Worm (Caenorhabditis elegans) whole organism, young adult: ENCODE results near the gene fbxb-79.

Experiments used
- B0019.2 ChIP-seq: fragments of 200-800 bp; sonication (Bioruptor generic); conservative IDR thresholded peaks from 2 replicates; pipeline ENCODE4 v1.3.6; 2022; ENCODE audit warnings: missing genetic modification reagents, missing genetic modification characterization, missing compliant biosample characterization
- B0336.3 ChIP-seq: fragments of 200-800 bp; sonication (Bioruptor generic); IDR thresholded peaks from 2 replicates; pipeline ENCODE4 v1.3.6; 2022; ENCODE audit warnings: missing genetic modification characterization, missing compliant biosample characterization
- C17E4.6 ChIP-seq: fragments of 200-800 bp; sonication (Bioruptor generic); IDR thresholded peaks from 2 replicates; pipeline ENCODE4 v1.3.6; 2022; ENCODE audit warnings: missing genetic modification reagents, missing genetic modification characterization, missing compliant biosample characterization
- F49E8.2 ChIP-seq: sonication (generic microtip); optimal IDR thresholded peaks from 3 replicates; lab custom pipeline; 2017; ENCODE audit warnings: missing genetic modification characterization, mild to moderate bottlenecking, missing compliant biosample characterization, antibody characterized with exemption, moderate library complexity; ENCODE audit not compliant: insufficient read depth
- F55B11.4 ChIP-seq: sonication (generic microtip); optimal IDR thresholded peaks from 2 replicates; lab custom pipeline; 2016; ENCODE audit warnings: missing compliant biosample characterization, missing genetic modification characterization, borderline replicate concordance; ENCODE audit not compliant: insufficient read depth
- F57C9.4 ChIP-seq: sonication (generic microtip); optimal IDR thresholded peaks from 2 replicates; lab custom pipeline; 2017; ENCODE audit warnings: mild to moderate bottlenecking, missing genetic modification characterization, missing compliant biosample characterization
- T26A5.8 ChIP-seq: sonication (generic microtip); optimal IDR thresholded peaks from 2 replicates; lab custom pipeline; 2016; ENCODE audit warnings: missing genetic modification characterization, missing compliant biosample characterization
- Y95B8A.8 ChIP-seq: fragments of 200-800 bp; sonication (Bioruptor generic); IDR thresholded peaks from 2 replicates; pipeline ENCODE4 v1.3.6; 2022; ENCODE audit warnings: missing genetic modification reagents, missing genetic modification characterization, missing compliant biosample characterization
- akir-1 ChIP-seq: fragments of 200-800 bp; sonication (Bioruptor generic); optimal IDR thresholded peaks from 2 replicates; lab custom pipeline; 2018; ENCODE audit warnings: mild to moderate bottlenecking, missing genetic modification characterization, moderate library complexity, missing compliant biosample characterization
- ama-1 ChIP-seq, 3 experiments: fragments of 150-350 bp in 1 of 3; sonication (generic microtip) in 2 of 3; optimal IDR thresholded peaks; 2 replicates each; lab custom pipeline; 2014 to 2018; ENCODE audit warnings: missing biosample characterization in 2 of 3, missing genetic modification characterization in 2 of 3, missing genetic modification reagents in 2 of 3
- aptf-2 ChIP-seq: fragments of 200-800 bp; sonication (Bioruptor generic); conservative IDR thresholded peaks from 2 replicates; pipeline ENCODE4 v1.3.6; 2022; ENCODE audit warnings: missing genetic modification reagents, missing genetic modification characterization, missing compliant biosample characterization
- atf-7 ChIP-seq: sonication (generic microtip); optimal IDR thresholded peaks from 2 replicates; lab custom pipeline; 2017; ENCODE audit warnings: mild to moderate bottlenecking, missing genetic modification characterization, missing compliant biosample characterization
- athp-1 ChIP-seq: sonication (generic microtip); optimal IDR thresholded peaks from 2 replicates; lab custom pipeline; 2017; ENCODE audit warnings: mild to moderate bottlenecking, missing genetic modification characterization, missing compliant biosample characterization
- attf-5 ChIP-seq: fragments of 200-800 bp; sonication (Bioruptor generic); optimal IDR thresholded peaks from 2 replicates; lab custom pipeline; 2018; ENCODE audit warnings: mild to moderate bottlenecking, missing genetic modification characterization, missing compliant biosample characterization
- bed-1 ChIP-seq: fragments of 200-800 bp; sonication (Bioruptor generic); IDR thresholded peaks from 2 replicates; pipeline ENCODE4 v1.3.6; 2022; ENCODE audit warnings: missing genetic modification reagents, missing genetic modification characterization, missing compliant biosample characterization
- cebp-1 ChIP-seq, 2 experiments: fragments of 200-800 bp in 1 of 2; sonication (Bioruptor generic) in 1 of 2; sonication (generic microtip) in 1 of 2; IDR thresholded peaks in 1 of 2; optimal IDR thresholded peaks in 1 of 2; 2 replicates each; pipeline versions ENCODE4 v1.3.6 to Lab custom; 2017 to 2022; ENCODE audit warnings: missing compliant biosample characterization in 2 of 2, missing genetic modification characterization in 2 of 2, mild to moderate bottlenecking in 1 of 2, missing genetic modification reagents in 1 of 2, moderate library complexity in 1 of 2
- cebp-2 ChIP-seq: fragments of 200-800 bp; sonication (Bioruptor generic); IDR thresholded peaks from 2 replicates; pipeline ENCODE4 v1.3.6; 2022; ENCODE audit warnings: missing genetic modification characterization, missing compliant biosample characterization
- ceh-27 ChIP-seq: fragments of 200-800 bp; sonication (Bioruptor generic); optimal IDR thresholded peaks from 2 replicates; lab custom pipeline; 2018; ENCODE audit warnings: mild to moderate bottlenecking, missing genetic modification characterization, moderate library complexity, missing compliant biosample characterization
- ceh-79 ChIP-seq: sonication (generic microtip); optimal IDR thresholded peaks from 2 replicates; lab custom pipeline; 2017; ENCODE audit warnings: mild to moderate bottlenecking, missing genetic modification characterization, missing compliant biosample characterization
- dpff-1 ChIP-seq: sonication (generic microtip); optimal IDR thresholded peaks from 2 replicates; lab custom pipeline; 2017; ENCODE audit warnings: mild to moderate bottlenecking, missing genetic modification characterization, missing compliant biosample characterization
- efl-1 ChIP-seq: fragments of 150-350 bp; optimal IDR thresholded peaks from 2 replicates; lab custom pipeline; 2014; ENCODE audit warnings: missing biosample characterization, missing genetic modification reagents, missing genetic modification characterization
- him-1 ChIP-seq: sonication (generic microtip); optimal IDR thresholded peaks from 2 replicates; lab custom pipeline; 2016; ENCODE audit warnings: missing genotype, missing genetic modification reagents, missing genetic modification characterization, missing compliant biosample characterization
- hmg-1.2 ChIP-seq: fragments of 200-800 bp; sonication (Bioruptor generic); IDR thresholded peaks from 2 replicates; pipeline ENCODE4 v1.3.6; 2022; ENCODE audit warnings: missing genetic modification reagents, missing genetic modification characterization, missing compliant biosample characterization
- hmg-20 ChIP-seq: fragments of 200-800 bp; sonication (Bioruptor generic); IDR thresholded peaks from 2 replicates; pipeline ENCODE4 v1.3.6; 2022; ENCODE audit warnings: missing genetic modification reagents, missing genetic modification characterization, missing compliant biosample characterization
- hsf-1 ChIP-seq: fragments of 200-800 bp; sonication (Bioruptor generic); IDR thresholded peaks from 2 replicates; pipeline ENCODE4 v1.3.6; 2022; ENCODE audit warnings: missing genetic modification reagents, missing genetic modification characterization, missing compliant biosample characterization
- lin-26 ChIP-seq: fragments of 200-800 bp; sonication (Bioruptor generic); IDR thresholded peaks from 2 replicates; pipeline ENCODE4 v1.3.6; 2022; ENCODE audit warnings: missing genetic modification reagents, missing genetic modification characterization, missing compliant biosample characterization
- lin-35 ChIP-seq, 3 experiments: fragments of 150-350 bp in 2 of 3; sonication (generic microtip) in 1 of 3; optimal IDR thresholded peaks; 2 replicates each; lab custom pipeline; 2014 to 2018; ENCODE audit warnings: missing biosample characterization in 3 of 3, missing genetic modification characterization in 3 of 3, missing genetic modification reagents in 3 of 3
- lsl-1 ChIP-seq: fragments of 200-800 bp; sonication (Bioruptor generic); optimal IDR thresholded peaks from 2 replicates; lab custom pipeline; 2018; ENCODE audit warnings: mild to moderate bottlenecking, missing genetic modification characterization, moderate library complexity, missing compliant biosample characterization
- madf-10 ChIP-seq: sonication (generic microtip); optimal IDR thresholded peaks from 2 replicates; lab custom pipeline; 2016; ENCODE audit warnings: mild to moderate bottlenecking, missing genetic modification characterization, missing compliant biosample characterization
- madf-3 ChIP-seq: fragments of 200-800 bp; sonication (Bioruptor generic); IDR thresholded peaks from 2 replicates; pipeline ENCODE4 v1.3.6; 2022; ENCODE audit warnings: missing genetic modification reagents, missing genetic modification characterization, missing compliant biosample characterization
- madf-8 ChIP-seq: fragments of 200-800 bp; sonication (Bioruptor generic); conservative IDR thresholded peaks from 2 replicates; pipeline ENCODE4 v1.3.6; 2022; ENCODE audit warnings: missing genetic modification reagents, missing genetic modification characterization, missing compliant biosample characterization
- mxl-1 ChIP-seq: sonication (generic microtip); optimal IDR thresholded peaks from 2 replicates; lab custom pipeline; 2016; ENCODE audit warnings: missing genetic modification characterization, missing compliant biosample characterization
- repo-1 ChIP-seq: sonication (generic microtip); optimal IDR thresholded peaks from 2 replicates; lab custom pipeline; 2017; ENCODE audit warnings: mild to moderate bottlenecking, missing genetic modification characterization, missing compliant biosample characterization
- snpc-1.3 ChIP-seq: sonication (generic microtip); optimal IDR thresholded peaks from 2 replicates; lab custom pipeline; 2017; ENCODE audit warnings: missing genetic modification characterization, mild to moderate bottlenecking, missing compliant biosample characterization, antibody characterized with exemption, moderate library complexity, missing genotype, missing genetic modification reagents; ENCODE audit not compliant: insufficient read depth
- tbp1 ChIP-seq: fragments of 200-800 bp; sonication (Bioruptor generic); optimal IDR thresholded peaks from 2 replicates; lab custom pipeline; 2018; ENCODE audit warnings: mild to moderate bottlenecking, missing genetic modification characterization, missing compliant biosample characterization
- tlf-1 ChIP-seq: fragments of 200-800 bp; sonication (Bioruptor generic); optimal IDR thresholded peaks from 2 replicates; lab custom pipeline; 2018; ENCODE audit warnings: mild to moderate bottlenecking, missing genetic modification characterization, missing compliant biosample characterization
- xnd-1 ChIP-seq: sonication (generic microtip); optimal IDR thresholded peaks from 2 replicates; lab custom pipeline; 2016; ENCODE audit warnings: missing genotype, missing genetic modification reagents, missing genetic modification characterization, missing compliant biosample characterization
- zfh-2 ChIP-seq: fragments of 200-800 bp; sonication (Bioruptor generic); conservative IDR thresholded peaks from 2 replicates; pipeline ENCODE4 v1.3.6; 2022; ENCODE audit warnings: missing genetic modification reagents, missing genetic modification characterization, missing compliant biosample characterization
- zim-3 ChIP-seq: sonication (generic microtip); optimal IDR thresholded peaks from 2 replicates; lab custom pipeline; 2017; ENCODE audit warnings: mild to moderate bottlenecking, missing genetic modification characterization, moderate library complexity, missing compliant biosample characterization
- ztf-22 ChIP-seq: fragments of 200-800 bp; sonication (Bioruptor generic); optimal IDR thresholded peaks from 2 replicates; lab custom pipeline; 2018; ENCODE audit warnings: mild to moderate bottlenecking, missing genetic modification characterization, moderate library complexity, missing compliant biosample characterization
- ztf-26 ChIP-seq: sonication (generic microtip); optimal IDR thresholded peaks from 2 replicates; lab custom pipeline; 2017; ENCODE audit warnings: missing genetic modification characterization, missing compliant biosample characterization
- ztf-28 ChIP-seq: fragments of 200-800 bp; sonication (Bioruptor generic); IDR thresholded peaks from 2 replicates; pipeline ENCODE4 v1.3.6; 2022; ENCODE audit warnings: missing genetic modification reagents, missing genetic modification characterization, missing compliant biosample characterization
- ztf-6 ChIP-seq: fragments of 200-800 bp; sonication (Bioruptor generic); IDR thresholded peaks from 2 replicates; pipeline ENCODE4 v1.3.6; 2022; ENCODE audit warnings: missing genetic modification reagents, missing genetic modification characterization, missing compliant biosample characterization

Gene fbxb-79

ce11 chrIV:11146962-11147470 lies 42.3 kb downstream of the fbxb-79 start, which contains the start of gene pigq-1 (continued):
- TF ChIP-seq akir-1 (GFP tag; lab: Kevin White, UChicago) (no peak), cebp-2 (GFP tag; lab: Robert Waterston, UW) (no peak)

- TF ChIP-seq repo-1 (tag; lab: Kevin White, UChicago) (no peak), zfh-2 (GFP tag; lab: Robert Waterston, UW) (no peak), ztf-26 (tag; lab: Kevin White, UChicago) (no peak)
Observed at ce11 chrIV:11146492-11146891, 42.8 kb downstream of the fbxb-79 start.

ce11 chrIV:11145929-11146339 lies 43.4 kb downstream of the fbxb-79 start:
- TF ChIP-seq madf-8 (GFP tag; lab: Robert Waterston, UW) = no peak
- TF ChIP-seq madf-3 (GFP tag; lab: Robert Waterston, UW) = 0 out of 2 replicates have a peak, but pooled peaks have one; percentile 38
- TF ChIP-seq F55B11.4 (tag; lab: Kevin White, UChicago) = no peak
- no peak for TF ChIP-seq aptf-2 (GFP tag; lab: Robert Waterston, UW)
- peak; percentile 72 for TF ChIP-seq mxl-1
- peak; percentile 91 for TF ChIP-seq dpff-1 (tag; lab: Kevin White, UChicago)
- 0 out of 2 replicates have a peak, but pooled peaks have one; percentile 50 for TF ChIP-seq Y95B8A.8 (GFP tag; lab: Robert Waterston, UW)
- TF ChIP-seq ceh-79 = peak; percentile 57
- TF ChIP-seq ama-1 (optimal IDR thresholded peaks at IDR 0.05; lab: Kevin White, UChicago) = no peak
- TF ChIP-seq ama-1 (GFP tag; optimal IDR thresholded peaks at IDR 0.05; lab: Kevin White, UChicago) = peak in 1 of 2 experiments; percentile 63
- TF ChIP-seq xnd-1 (tag; lab: Kevin White, UChicago) = peak; percentile 53
- no peak for TF ChIP-seq B0019.2 (GFP tag; lab: Robert Waterston, UW)
- no peak for TF ChIP-seq C17E4.6 (GFP tag; lab: Robert Waterston, UW)
- TF ChIP-seq F57C9.4 (tag; lab: Kevin White, UChicago) = peak; percentile 76
- peak; percentile 75 for TF ChIP-seq zim-3 (tag; lab: Kevin White, UChicago)
- peak; percentile 26 for TF ChIP-seq snpc-1.3 (tag; lab: Kevin White, UChicago)
- TF ChIP-seq F49E8.2 (tag; lab: Kevin White, UChicago) = peak; percentile 94
- TF ChIP-seq tbp1 (GFP tag; lab: Kevin White, UChicago) = peak; percentile 42
- no peak for TF ChIP-seq ceh-27
- TF ChIP-seq ztf-28 (GFP tag; lab: Robert Waterston, UW) = no peak
- peak; percentile 78 for TF ChIP-seq repo-1 (tag; lab: Kevin White, UChicago)
- no peak for TF ChIP-seq cebp-1 (GFP tag; IDR thresholded peaks at IDR 0.05; lab: Robert Waterston, UW)
- TF ChIP-seq cebp-1 (tag; optimal IDR thresholded peaks at IDR 0.05; lab: Kevin White, UChicago) = peak; percentile 28
- no peak for TF ChIP-seq hmg-1.2 (GFP tag; lab: Robert Waterston, UW)
- TF ChIP-seq athp-1 (tag; lab: Kevin White, UChicago) = peak; percentile 61
- TF ChIP-seq attf-5 (GFP tag; lab: Kevin White, UChicago) = peak; percentile 17
- peak; percentile 74 for TF ChIP-seq hsf-1
- TF ChIP-seq ztf-22 (GFP tag; lab: Kevin White, UChicago) = no peak
- TF ChIP-seq T26A5.8 = peak; percentile 59
- TF ChIP-seq lin-26 = peak; percentile 59
- peak; percentile 64 for TF ChIP-seq him-1 (tag; lab: Kevin White, UChicago)
- TF ChIP-seq tlf-1 (GFP tag; lab: Kevin White, UChicago) = peak; percentile 76
- TF ChIP-seq bed-1 = no peak
- no peak for TF ChIP-seq efl-1 (GFP tag; lab: Kevin White, UChicago)
- TF ChIP-seq atf-7 (tag; lab: Kevin White, UChicago) = peak; percentile 46
- TF ChIP-seq ztf-6 = no peak
- TF ChIP-seq hmg-20 (GFP tag; lab: Robert Waterston, UW) = no peak
- peak in 1 of 3 experiments; percentile 47 for TF ChIP-seq lin-35 (GFP tag; optimal IDR thresholded peaks at IDR 0.05; lab: Kevin White, UChicago)
- TF ChIP-seq lsl-1 (GFP tag; lab: Kevin White, UChicago) = peak; percentile 37
- no peak for TF ChIP-seq madf-10 (tag; lab: Kevin White, UChicago)
- TF ChIP-seq B0336.3 (GFP tag; lab: Robert Waterston, UW) = peak; percentile 53; the same call in 1 of the 2 replicates
